Fruit fly (Drosophila melanogaster): ENCODE measurements around the gene zormin.

zormin gene

DNA sequence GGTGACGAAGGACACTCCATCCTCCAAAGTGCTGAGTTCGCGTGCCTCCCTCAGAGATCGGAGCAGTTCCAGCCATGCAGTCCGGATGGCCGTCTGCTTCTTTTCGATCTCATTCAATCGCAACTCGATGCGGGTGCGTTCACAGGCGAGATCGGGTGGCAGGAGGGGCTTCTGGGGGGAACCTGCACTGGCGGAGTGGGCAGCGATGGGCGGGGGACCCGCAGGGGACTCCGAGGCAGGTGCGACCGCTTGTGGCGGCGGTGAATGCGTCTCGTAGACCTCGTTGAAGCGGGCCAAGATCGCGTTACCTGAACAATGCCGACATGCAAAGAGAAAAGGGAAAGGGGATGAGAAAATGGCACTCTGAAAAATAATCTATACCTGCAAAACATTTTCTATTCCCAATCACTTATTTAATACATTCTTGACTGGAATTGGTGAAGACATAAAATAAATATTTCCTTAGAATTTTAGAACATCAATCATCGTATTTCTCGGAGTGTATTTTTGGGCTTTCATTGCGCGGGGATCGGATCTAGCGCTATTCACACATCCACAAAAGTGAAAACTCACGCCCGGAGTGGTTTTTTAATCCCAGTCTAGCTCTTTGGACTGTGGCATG, 7.3 kb upstream of the zormin start:
- TF ChIP-seq CG13296 (GFP tag; optimal IDR thresholded peaks at IDR 0.05): no peak
- peak; percentile 96 for TF ChIP-seq Blimp-1 (GFP tag; optimal IDR thresholded peaks at IDR 0.05)
- TF ChIP-seq shn (GFP tag; optimal IDR thresholded peaks at IDR 0.05): no peak
- no peak for TF ChIP-seq Ets97D (GFP tag; optimal IDR thresholded peaks at IDR 0.05)
- TF ChIP-seq BtbVII (GFP tag; optimal IDR thresholded peaks at IDR 0.05): no peak
- TF ChIP-seq C15 (GFP tag; IDR thresholded peaks at IDR 0.05): no peak
- peak; percentile 69 for TF ChIP-seq phol (tag; optimal IDR thresholded peaks at IDR 0.05)
- TF ChIP-seq TFAM (GFP tag; optimal IDR thresholded peaks at IDR 0.05): no peak
- peak; percentile 70 for TF ChIP-seq gem (tag; optimal IDR thresholded peaks at IDR 0.05)
- no peak for TF ChIP-seq fu2 (GFP tag; optimal IDR thresholded peaks at IDR 0.05)
- TF ChIP-seq stwl (tag; optimal IDR thresholded peaks at IDR 0.05): no peak
- TF ChIP-seq CG3847 (GFP tag; IDR thresholded peaks at IDR 0.05): no peak
- TF ChIP-seq dmrt11E (tag; optimal IDR thresholded peaks at IDR 0.05): peak; percentile 69
- TF ChIP-seq so (GFP tag; IDR thresholded peaks at IDR 0.05): no peak
- peak; percentile 96 for TF ChIP-seq sens (GFP tag)
- no peak for TF ChIP-seq CG18011 (GFP tag; optimal IDR thresholded peaks at IDR 0.05)
- no peak for TF ChIP-seq danr (GFP tag; IDR thresholded peaks at IDR 0.05)
- TF ChIP-seq repo (GFP tag; optimal IDR thresholded peaks at IDR 0.05): no peak
- TF ChIP-seq unc-4 (GFP tag; IDR thresholded peaks at IDR 0.05; ENCODE audit: partially characterized antibody): no peak
- TF ChIP-seq jigr1 (GFP tag; IDR thresholded peaks at IDR 0.05): no peak
- no peak for TF ChIP-seq Ravus (GFP tag; IDR thresholded peaks at IDR 0.05)
- peak; percentile 12 for TF ChIP-seq CG13775 (GFP tag; optimal IDR thresholded peaks at IDR 0.05)
- no peak for TF ChIP-seq Sry-β (GFP tag; optimal IDR thresholded peaks at IDR 0.05)
- TF ChIP-seq chn (GFP tag; optimal IDR thresholded peaks at IDR 0.05): no peak
- no peak for TF ChIP-seq Hmr (GFP tag; optimal IDR thresholded peaks at IDR 0.05)
- TF ChIP-seq Aef1 (GFP tag; IDR thresholded peaks at IDR 0.05): no peak
- TF ChIP-seq wor (GFP tag; IDR thresholded peaks at IDR 0.05): 0 out of 2 replicates have a peak, but pooled peaks have one; percentile 17
- TF ChIP-seq CG1233 (GFP tag; optimal IDR thresholded peaks at IDR 0.05): no peak
- no peak for TF ChIP-seq inv (GFP tag; IDR thresholded peaks at IDR 0.05; ENCODE audit: partially characterized antibody)
- TF ChIP-seq rib (GFP tag; IDR thresholded peaks at IDR 0.05): no peak
- TF ChIP-seq bsh (GFP tag; optimal IDR thresholded peaks at IDR 0.05): peak in 1 of 2 experiments; percentile 86
- TF ChIP-seq Dbx (GFP tag; IDR thresholded peaks at IDR 0.05): no peak
- TF ChIP-seq CG13424 (tag; optimal IDR thresholded peaks at IDR 0.05): peak; percentile 56
- no peak for TF ChIP-seq CG42726 (GFP tag; IDR thresholded peaks at IDR 0.05; ENCODE audit: partially characterized antibody)
- TF ChIP-seq dmrt99B (tag; optimal IDR thresholded peaks at IDR 0.05): peak; percentile 68
- TF ChIP-seq CG3995 (GFP tag; optimal IDR thresholded peaks at IDR 0.05): no peak
- TF ChIP-seq CrebB (tag; optimal IDR thresholded peaks at IDR 0.05): no peak
- peak; percentile 44 for TF ChIP-seq Oli (tag; optimal IDR thresholded peaks at IDR 0.05)
- no peak for TF ChIP-seq CG6765 (GFP tag; optimal IDR thresholded peaks at IDR 0.05)
- no peak for TF ChIP-seq CG14441 (GFP tag; IDR thresholded peaks at IDR 0.05)
- no peak for TF ChIP-seq Side (GFP tag; optimal IDR thresholded peaks at IDR 0.05)
- TF ChIP-seq Hand (GFP tag; optimal IDR thresholded peaks at IDR 0.05): no peak
- no peak for TF ChIP-seq Opbp (GFP tag; IDR thresholded peaks at IDR 0.05; ENCODE audit: partially characterized antibody)
- no peak for TF ChIP-seq CG17912 (GFP tag; optimal IDR thresholded peaks at IDR 0.05)
- no peak for TF ChIP-seq CHES-1-like (GFP tag; optimal IDR thresholded peaks at IDR 0.05)
- no peak for TF ChIP-seq Atf-2 (GFP tag; optimal IDR thresholded peaks at IDR 0.05)
- peak; percentile 24 for TF ChIP-seq pnt (GFP tag; optimal IDR thresholded peaks at IDR 0.05)
- TF ChIP-seq CG8089 (GFP tag; optimal IDR thresholded peaks at IDR 0.05): peak; percentile 10
- TF ChIP-seq CG17568 (GFP tag; optimal IDR thresholded peaks at IDR 0.05): no peak
- 0 out of 2 replicates have a peak, but pooled peaks have one; percentile 14 for TF ChIP-seq CG31224 (GFP tag; IDR thresholded peaks at IDR 0.05)

All from whole organism, embryonic.